Fruit fly (Drosophila melanogaster): ENCODE results near the gene Reph.

The Reph gene

DNA sequence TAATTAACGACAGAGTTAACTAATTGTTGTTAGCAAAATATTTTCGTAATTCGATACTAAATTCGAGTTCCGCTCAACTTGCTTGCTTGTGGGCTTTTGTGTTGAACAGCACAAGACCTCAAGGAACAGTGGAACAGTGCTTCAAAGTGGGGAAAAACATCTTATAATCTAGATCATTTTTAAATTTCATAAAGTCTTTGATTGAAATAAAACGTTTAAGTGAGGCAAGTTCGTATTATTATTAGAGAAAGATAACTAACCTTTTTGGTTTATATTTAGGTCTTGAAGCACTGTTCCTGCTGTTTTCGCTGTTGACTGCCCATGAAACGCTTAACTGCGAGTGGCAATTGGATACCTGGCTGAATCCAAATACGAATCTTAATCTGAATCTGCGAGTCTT, 40.8 kb downstream of the Reph start:
- 0 out of 2 replicates have a peak, but pooled peaks have one; percentile 13 for TF ChIP-seq CG12605 (GFP tag; IDR thresholded peaks at IDR 0.05)
- no peak for TF ChIP-seq CG9948 (tag; optimal IDR thresholded peaks at IDR 0.05)
- peak; percentile 16 for TF ChIP-seq CG15710 (tag; optimal IDR thresholded peaks at IDR 0.05)
- TF ChIP-seq CG32121 (GFP tag; IDR thresholded peaks at IDR 0.05): no peak
- no peak for TF ChIP-seq CG8159 (tag; optimal IDR thresholded peaks at IDR 0.05)

DNA sequence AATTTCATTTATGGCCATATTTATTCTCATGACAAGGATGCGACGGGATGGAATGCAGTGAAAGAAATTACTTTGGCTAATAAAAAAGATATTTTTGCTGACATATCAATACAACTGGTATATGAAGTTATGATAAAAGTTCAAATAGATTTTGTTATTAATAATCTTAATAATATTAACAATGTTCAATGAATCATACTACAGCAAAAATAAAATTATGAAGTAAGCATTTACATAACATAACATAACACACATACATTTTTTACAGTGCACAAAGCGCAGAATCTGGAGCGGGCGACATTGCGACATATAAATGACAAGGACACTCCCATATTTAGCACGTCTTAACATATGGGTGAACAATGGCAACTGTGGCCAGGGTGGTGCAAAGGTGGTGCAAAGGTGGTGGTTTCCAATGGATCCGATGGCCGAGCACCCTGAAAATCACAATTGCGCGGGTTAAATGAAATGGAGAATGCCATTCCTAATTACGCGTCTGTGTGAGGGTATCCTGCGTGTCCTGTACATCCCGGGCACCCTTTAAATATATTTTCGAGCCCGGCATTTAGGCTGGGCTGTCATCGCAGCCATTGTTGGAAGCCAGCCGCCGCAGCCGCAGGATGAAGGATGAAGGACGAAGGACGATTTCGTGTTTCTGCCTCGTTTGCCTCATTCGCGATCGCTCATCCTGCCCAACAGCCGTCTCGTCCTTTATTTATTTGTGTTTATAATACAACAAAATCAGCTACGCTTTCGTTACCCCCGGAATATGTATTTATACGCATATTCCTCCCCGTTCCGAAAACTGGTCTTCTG, 41.8 kb downstream of the Reph start:
- peak; percentile 1 for TF ChIP-seq CG8159 (tag; optimal IDR thresholded peaks at IDR 0.05)
- TF ChIP-seq CG4496 (GFP tag; IDR thresholded peaks at IDR 0.05): no peak
- TF ChIP-seq Ets98B (GFP tag; IDR thresholded peaks at IDR 0.05): no peak
- TF ChIP-seq CG12605 (GFP tag; IDR thresholded peaks at IDR 0.05): no peak

DNA sequence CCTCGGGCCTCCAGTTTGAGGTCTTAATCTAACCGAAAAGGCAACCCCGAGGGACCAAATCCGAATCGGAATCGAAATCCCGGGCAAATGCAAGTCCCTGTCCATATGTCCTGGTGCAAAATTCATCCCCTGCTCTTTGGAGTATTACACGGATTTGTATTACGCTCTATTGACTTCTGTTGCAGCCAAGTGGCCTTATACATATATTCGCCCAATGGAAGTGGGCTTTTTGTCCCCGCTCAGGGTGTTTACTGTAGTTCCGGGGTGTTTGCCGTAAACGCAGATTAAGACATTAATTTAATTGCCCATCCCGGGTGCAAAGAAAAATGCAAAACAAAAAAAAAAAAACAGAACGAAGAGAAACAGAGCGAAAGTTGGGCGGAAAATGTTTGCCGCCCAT, 43.2 kb downstream of the Reph start:
- TF ChIP-seq CG10348 (GFP tag; IDR thresholded peaks at IDR 0.05) (no peak), CG12605 (GFP tag; IDR thresholded peaks at IDR 0.05) (no peak), CG8301 (tag; optimal IDR thresholded peaks at IDR 0.05) (no peak), gl (tag; optimal IDR thresholded peaks at IDR 0.05) (no peak), CG9948 (tag; optimal IDR thresholded peaks at IDR 0.05) (no peak), CG8159 (tag; optimal IDR thresholded peaks at IDR 0.05) (no peak), CG14655 (GFP tag; optimal IDR thresholded peaks at IDR 0.05) (no peak), Ets98B (GFP tag; IDR thresholded peaks at IDR 0.05) (no peak), CG13204 (GFP tag; optimal IDR thresholded peaks at IDR 0.05) (no peak), EcR (GFP tag; optimal IDR thresholded peaks at IDR 0.05) (no peak), CG34367 (tag; optimal IDR thresholded peaks at IDR 0.05) (no peak), Pif1A (GFP tag; optimal IDR thresholded peaks at IDR 0.05) (no peak), CG4496 (GFP tag; IDR thresholded peaks at IDR 0.05) (no peak), Pif1B (GFP tag; optimal IDR thresholded peaks at IDR 0.05) (no peak), CG32121 (GFP tag; IDR thresholded peaks at IDR 0.05) (no peak), Snoo (tag; optimal IDR thresholded peaks at IDR 0.05) (no peak)

DNA sequence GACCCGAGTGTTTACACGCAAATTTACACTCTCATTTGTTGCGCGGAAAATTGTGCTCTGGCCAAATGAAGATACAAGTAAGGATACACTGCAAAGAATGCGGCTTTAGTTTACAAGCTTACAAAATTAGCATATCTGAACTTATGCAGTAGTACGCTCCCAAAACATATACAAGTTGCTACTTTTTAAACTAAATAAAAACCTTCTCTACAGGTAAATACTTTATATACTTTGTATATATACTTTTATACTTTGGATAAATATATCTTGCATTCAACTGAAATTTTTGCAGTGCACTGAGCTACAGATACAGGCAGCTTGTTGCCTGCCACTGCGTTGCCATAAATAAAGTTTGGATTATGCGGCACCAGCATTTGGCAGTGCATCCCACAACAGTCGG, 44.6 kb downstream of the Reph start:
- TF ChIP-seq Snoo (tag; optimal IDR thresholded peaks at IDR 0.05) (no peak), CG12605 (GFP tag; IDR thresholded peaks at IDR 0.05) (no peak), CG17806 (tag; optimal IDR thresholded peaks at IDR 0.05) (peak; percentile 24), CG9948 (tag; optimal IDR thresholded peaks at IDR 0.05) (peak; percentile 25), CG8301 (tag; optimal IDR thresholded peaks at IDR 0.05) (peak; percentile 8), CG14655 (GFP tag; optimal IDR thresholded peaks at IDR 0.05) (peak; percentile 46), gl (tag; optimal IDR thresholded peaks at IDR 0.05) (no peak), CG15710 (tag; optimal IDR thresholded peaks at IDR 0.05) (peak; percentile 19), CG8159 (tag; optimal IDR thresholded peaks at IDR 0.05) (peak; percentile 42)

DNA sequence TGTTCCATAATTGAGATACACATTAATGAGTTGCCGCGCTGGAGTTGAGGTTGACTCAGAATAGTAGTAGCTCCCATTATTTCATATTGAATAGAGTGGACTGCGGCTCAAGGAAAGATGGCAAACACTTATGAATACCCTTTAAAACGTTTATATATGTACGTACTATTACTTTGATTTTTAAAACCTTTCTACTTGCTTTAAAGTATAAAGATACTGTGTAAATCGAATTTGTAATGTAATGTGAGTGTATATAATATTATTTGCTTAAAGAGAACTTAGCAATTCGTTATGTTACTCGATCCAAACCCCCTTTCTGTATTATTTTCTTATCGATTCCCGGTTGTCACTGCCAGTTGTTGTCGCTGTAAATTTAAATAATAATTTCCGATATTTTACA, 48.0 kb downstream of the Reph start:
- no peak for TF ChIP-seq CG12605 (GFP tag; IDR thresholded peaks at IDR 0.05)
- no peak for TF ChIP-seq Pif1B (GFP tag; optimal IDR thresholded peaks at IDR 0.05)
- no peak for TF ChIP-seq CG13204 (GFP tag; optimal IDR thresholded peaks at IDR 0.05)
- no peak for TF ChIP-seq fd96Ca (GFP tag; IDR thresholded peaks at IDR 0.05)
- no peak for TF ChIP-seq CG4496 (GFP tag; IDR thresholded peaks at IDR 0.05)
- no peak for TF ChIP-seq CG14655 (GFP tag; optimal IDR thresholded peaks at IDR 0.05)
- no peak for TF ChIP-seq Ets98B (GFP tag; IDR thresholded peaks at IDR 0.05)
- no peak for TF ChIP-seq Pif1A (GFP tag; optimal IDR thresholded peaks at IDR 0.05)
- peak; percentile 1 for TF ChIP-seq CG17806 (tag; optimal IDR thresholded peaks at IDR 0.05)
- TF ChIP-seq CG9948 (tag; optimal IDR thresholded peaks at IDR 0.05): no peak
- no peak for TF ChIP-seq Snoo (tag; optimal IDR thresholded peaks at IDR 0.05)
- TF ChIP-seq CG8159 (tag; optimal IDR thresholded peaks at IDR 0.05): peak; percentile 42
- TF ChIP-seq CG34367 (tag; optimal IDR thresholded peaks at IDR 0.05): no peak
- TF ChIP-seq rn (GFP tag; IDR thresholded peaks at IDR 0.05): no peak
- peak; percentile 10 for TF ChIP-seq CG15710 (tag; optimal IDR thresholded peaks at IDR 0.05)
- TF ChIP-seq CG32121 (GFP tag; IDR thresholded peaks at IDR 0.05): no peak

DNA sequence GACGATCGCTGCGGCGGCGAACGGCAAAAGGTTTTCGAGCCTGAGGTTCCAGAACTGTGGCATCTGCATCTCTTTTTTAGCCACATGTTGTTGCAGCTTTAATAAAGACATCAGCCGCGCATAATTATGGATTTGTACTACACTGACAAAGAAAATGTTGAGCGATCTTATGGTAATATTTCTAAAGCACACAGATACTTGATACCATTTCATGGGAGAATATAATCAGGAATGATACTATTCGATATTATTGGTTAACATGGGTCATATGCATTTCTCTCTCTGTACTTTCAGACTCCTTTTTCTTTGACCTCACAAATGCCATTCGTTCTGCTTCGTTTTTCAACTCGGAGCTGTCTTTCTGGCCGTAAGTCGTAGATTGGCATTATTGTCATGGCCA, 48.8 kb downstream of the Reph start:
- peak; percentile 19 for TF ChIP-seq CG17806 (tag; optimal IDR thresholded peaks at IDR 0.05)
- peak; percentile 2 for TF ChIP-seq CG14655 (GFP tag; optimal IDR thresholded peaks at IDR 0.05)
- no peak for TF ChIP-seq Snoo (tag; optimal IDR thresholded peaks at IDR 0.05)
- TF ChIP-seq CG32121 (GFP tag; IDR thresholded peaks at IDR 0.05): no peak
- peak; percentile 22 for TF ChIP-seq CG8159 (tag; optimal IDR thresholded peaks at IDR 0.05)
- TF ChIP-seq CG34367 (tag; optimal IDR thresholded peaks at IDR 0.05): peak; percentile 24
- TF ChIP-seq CG9948 (tag; optimal IDR thresholded peaks at IDR 0.05): peak; percentile 18
- peak; percentile 35 for TF ChIP-seq CG15710 (tag; optimal IDR thresholded peaks at IDR 0.05)

DNA sequence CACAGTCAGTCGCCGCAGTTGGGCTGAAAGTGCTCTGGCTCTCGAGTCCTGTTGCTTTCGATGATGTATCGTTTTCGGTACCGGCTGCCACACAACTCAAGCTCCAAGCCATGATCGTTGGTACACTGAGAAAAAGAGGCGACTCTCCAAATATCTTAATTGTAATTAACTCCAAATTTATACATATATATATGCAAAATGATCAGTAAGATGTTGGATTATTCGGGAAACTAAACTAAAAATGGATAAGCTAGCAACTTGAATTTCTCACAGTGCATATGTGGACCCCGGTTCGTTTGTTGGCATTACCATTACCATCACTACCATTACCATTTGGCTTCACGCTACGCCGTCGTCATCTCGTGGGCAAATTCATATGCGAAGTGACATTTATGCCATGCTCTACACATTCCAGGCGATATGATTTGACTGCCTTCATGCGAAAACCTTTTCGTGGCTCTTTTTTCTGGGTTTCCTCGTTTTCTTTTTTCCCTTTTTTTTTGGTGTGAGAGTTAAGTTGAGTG, 50.2 kb downstream of the Reph start:
- TF ChIP-seq CG9948 (tag; optimal IDR thresholded peaks at IDR 0.05): peak; percentile 11
- no peak for TF ChIP-seq Pif1A (GFP tag; optimal IDR thresholded peaks at IDR 0.05)
- peak; percentile 33; the same call in 1 of the 2 replicates for TF ChIP-seq Ets98B (GFP tag; IDR thresholded peaks at IDR 0.05)
- TF ChIP-seq CG4496 (GFP tag; IDR thresholded peaks at IDR 0.05): 0 out of 3 replicates have a peak, but pooled peaks have one; percentile 24
- TF ChIP-seq CG15710 (tag; optimal IDR thresholded peaks at IDR 0.05): peak; percentile 9
- TF ChIP-seq fd96Ca (GFP tag; IDR thresholded peaks at IDR 0.05): 0 out of 3 replicates have a peak, but pooled peaks have one; percentile 10
- no peak for TF ChIP-seq CG12605 (GFP tag; IDR thresholded peaks at IDR 0.05)
- peak; percentile 35 for TF ChIP-seq CG14655 (GFP tag; optimal IDR thresholded peaks at IDR 0.05)
- 0 out of 2 replicates have a peak, but pooled peaks have one; percentile 34 for TF ChIP-seq CG32121 (GFP tag; IDR thresholded peaks at IDR 0.05)
- TF ChIP-seq CG8301 (tag; optimal IDR thresholded peaks at IDR 0.05): peak; percentile 5
- no peak for TF ChIP-seq Snoo (tag; optimal IDR thresholded peaks at IDR 0.05)
- TF ChIP-seq CG8159 (tag; optimal IDR thresholded peaks at IDR 0.05): peak; percentile 31
- peak; percentile 17 for TF ChIP-seq CG17806 (tag; optimal IDR thresholded peaks at IDR 0.05)
- no peak for TF ChIP-seq CG10348 (GFP tag; IDR thresholded peaks at IDR 0.05)
